Worm (Caenorhabditis elegans) whole organism, early embryonic: ENCODE results near the gene srz-62.

Source experiments
- B0310.2 ChIP-seq: sonication (generic microtip); optimal IDR thresholded peaks from 2 replicates; lab custom pipeline; 2016; ENCODE audit warnings: mild to moderate bottlenecking, missing genetic modification characterization, missing compliant biosample characterization
- F13C5.2 ChIP-seq: sonication (generic microtip); optimal IDR thresholded peaks from 2 replicates; lab custom pipeline; 2017; ENCODE audit warnings: mild to moderate bottlenecking, missing genetic modification characterization, inconsistent platforms, missing compliant biosample characterization
- aly-1 ChIP-seq: sonication (generic microtip); optimal IDR thresholded peaks from 2 replicates; lab custom pipeline; 2016; ENCODE audit warnings: missing genetic modification characterization, missing compliant biosample characterization
- ama-1 ChIP-seq: fragments of 150-350 bp; optimal IDR thresholded peaks from 2 replicates; lab custom pipeline; 2014
- ceh-13 ChIP-seq: fragments of 200-800 bp; sonication (Bioruptor generic); optimal IDR thresholded peaks from 2 replicates; lab custom pipeline; 2018; ENCODE audit warnings: mild to moderate bottlenecking, missing genetic modification characterization, missing compliant biosample characterization
- ceh-36 ChIP-seq: sonication (generic microtip); optimal IDR thresholded peaks from 2 replicates; lab custom pipeline; 2016; ENCODE audit warnings: missing genetic modification characterization, inconsistent platforms, missing compliant biosample characterization
- flt-1 ChIP-seq: fragments of 200-800 bp; sonication (Bioruptor generic); IDR thresholded peaks from 2 replicates; pipeline ENCODE4 v1.3.6; 2022; ENCODE audit warnings: missing genetic modification characterization, missing compliant biosample characterization
- hmg-4 ChIP-seq: fragments of 200-800 bp; sonication (Bioruptor generic); optimal IDR thresholded peaks from 2 replicates; lab custom pipeline; 2018; ENCODE audit warnings: mild to moderate bottlenecking, missing genetic modification characterization, missing compliant biosample characterization
- hnd-1 ChIP-seq: sonication (generic microtip); optimal IDR thresholded peaks from 2 replicates; lab custom pipeline; 2016; ENCODE audit warnings: missing genetic modification characterization, missing compliant biosample characterization
- pes-1 ChIP-seq: fragments of 200-800 bp; sonication (Bioruptor generic); IDR thresholded peaks from 2 replicates; pipeline ENCODE4 v1.3.6; 2022; ENCODE audit warnings: missing genetic modification reagents, missing genetic modification characterization, missing compliant biosample characterization
- scrt-1 ChIP-seq: fragments of 200-800 bp; sonication (Bioruptor generic); IDR thresholded peaks from 2 replicates; pipeline ENCODE4 v1.3.6; 2022; ENCODE audit warnings: missing genetic modification characterization, missing compliant biosample characterization
- sea-1 ChIP-seq: fragments of 200-800 bp; sonication (Bioruptor generic); conservative IDR thresholded peaks from 2 replicates; pipeline ENCODE4 v1.3.6; 2022; ENCODE audit warnings: missing genetic modification characterization, missing compliant biosample characterization
- tbx-11 ChIP-seq: fragments of 200-800 bp; sonication (Bioruptor generic); IDR thresholded peaks from 2 replicates; pipeline ENCODE4 v1.3.6; 2022; ENCODE audit warnings: missing genetic modification characterization, missing compliant biosample characterization
- tbx-37 ChIP-seq: fragments of 200-800 bp; sonication (Bioruptor generic); conservative IDR thresholded peaks from 2 replicates; pipeline ENCODE4 v1.3.6; 2022; ENCODE audit warnings: missing genetic modification reagents, missing genetic modification characterization, missing compliant biosample characterization

- no peak for TF ChIP-seq ama-1 (lab: Kevin White, UChicago)
- no peak for TF ChIP-seq hmg-4 (GFP tag; lab: Kevin White, UChicago)
- TF ChIP-seq aly-1 (tag; lab: Kevin White, UChicago), result no peak
- TF ChIP-seq flt-1, result no peak
- TF ChIP-seq hnd-1 (tag; lab: Kevin White, UChicago), result no peak
- TF ChIP-seq F13C5.2 (tag; lab: Kevin White, UChicago), result no peak
- TF ChIP-seq ceh-36 (tag; lab: Kevin White, UChicago), result no peak
- TF ChIP-seq tbx-11 (GFP tag; lab: Robert Waterston, UW), result no peak
- TF ChIP-seq ceh-13 (GFP tag; lab: Kevin White, UChicago), result no peak
- no peak for TF ChIP-seq scrt-1 (GFP tag; lab: Robert Waterston, UW)
- no peak for TF ChIP-seq sea-1
- no peak for TF ChIP-seq B0310.2
- no peak for TF ChIP-seq tbx-37
- no peak for TF ChIP-seq pes-1 (GFP tag; lab: Robert Waterston, UW)
These were observed 33.1 kb upstream of the srz-62 start, which contains the start of gene F37C4.4 for ce11 chrIV:3867252-3867651.
